Worm (Caenorhabditis elegans): Measurements from ENCODE around the gene cyp-13A8.

Gene cyp-13A8

DNA sequence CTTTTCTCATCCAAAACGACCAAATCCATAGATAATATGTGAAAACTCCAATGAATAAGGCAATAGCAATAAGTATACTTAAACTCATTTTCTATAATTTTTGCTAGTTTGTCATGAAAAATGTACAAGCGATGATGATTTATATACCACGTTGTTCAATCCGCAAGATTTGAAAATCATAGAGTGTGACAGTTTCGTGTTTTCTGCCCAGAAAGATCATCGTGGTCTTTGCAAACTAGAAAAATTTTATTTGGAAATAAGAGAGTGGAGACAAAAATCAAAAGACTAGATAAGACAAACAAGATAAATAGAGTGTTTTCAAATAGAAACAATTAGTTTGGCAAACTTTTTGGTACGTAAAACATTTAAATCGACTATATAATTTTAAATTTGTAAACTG, 14.2 kb downstream of the cyp-13A8 start, which contains the start of gene cyp-13A3:
Gene cyp-13A3 (minus strand): TSS at position 101 of the 400 bp plus-strand sequence.
- TF ChIP-seq K09A11.1 (tag; optimal IDR thresholded peaks at IDR 0.05; ENCODE audit: insufficient read depth): no peak
- no peak for TF ChIP-seq fkh-10 (GFP tag; optimal IDR thresholded peaks at IDR 0.05)
- no peak for TF ChIP-seq elt-2 (tag; optimal IDR thresholded peaks at IDR 0.05)

DNA sequence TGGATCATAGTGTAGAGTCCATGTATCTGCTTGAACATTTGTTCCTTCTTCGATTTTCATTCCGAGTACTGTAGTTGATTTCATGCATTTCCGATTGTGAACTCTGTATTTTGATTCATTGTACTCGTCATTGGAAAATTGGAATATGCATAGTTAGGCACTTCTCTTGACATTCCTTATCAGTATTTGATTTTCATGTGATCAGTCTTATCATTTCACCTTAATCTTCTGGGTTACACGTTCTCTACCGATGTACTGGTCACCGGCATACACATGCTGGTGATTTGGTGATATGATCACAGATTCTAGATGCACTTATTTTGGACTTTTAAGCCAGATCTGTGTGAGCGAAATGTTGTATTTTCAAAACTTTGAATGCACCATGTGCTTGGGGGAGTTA, 16.2 kb downstream of the cyp-13A8 start:
- TF ChIP-seq nhr-11 (tag; optimal IDR thresholded peaks at IDR 0.05): no peak
- peak; percentile 86 for TF ChIP-seq elt-2 (tag; optimal IDR thresholded peaks at IDR 0.05)

DNA sequence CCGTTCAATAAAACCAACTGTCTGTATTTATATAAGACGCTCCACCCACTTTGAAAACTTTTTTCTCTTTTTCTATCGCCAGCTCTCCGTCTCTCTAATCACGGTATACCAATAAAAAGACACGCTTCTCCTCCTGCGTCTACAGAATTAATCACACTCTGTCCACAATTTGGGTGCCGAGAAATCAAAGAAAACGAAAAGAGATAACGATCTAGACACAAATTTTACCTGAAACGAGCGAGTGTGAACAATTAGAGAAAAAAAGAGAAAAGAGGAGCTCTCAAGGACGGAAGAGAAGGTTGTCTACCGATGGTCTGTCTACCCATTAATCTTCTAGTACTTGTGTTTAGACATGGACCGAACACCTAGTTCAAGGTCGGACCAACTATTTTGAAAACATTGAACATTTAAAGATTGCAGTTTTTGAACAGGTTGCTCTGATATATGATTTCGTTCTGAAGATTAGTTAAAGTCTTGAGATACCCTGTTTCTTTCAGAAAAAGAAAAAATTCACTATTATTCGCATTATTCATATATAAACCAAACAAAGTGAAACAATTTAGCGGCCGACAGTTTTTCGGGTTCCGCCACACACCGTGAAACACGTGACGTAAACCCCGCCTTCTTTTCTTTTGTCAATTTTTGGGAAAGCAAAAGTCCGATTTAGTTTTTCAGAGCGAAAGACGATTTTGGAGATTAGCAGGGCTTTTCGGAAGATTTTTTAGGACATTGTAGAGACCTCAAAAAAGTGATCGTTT, 19.8 kb downstream of the cyp-13A8 start, which contains the start of gene cyp-13A2:
Gene cyp-13A2 (minus strand): TSS at position 235 of the 758 bp plus-strand sequence.
- TF ChIP-seq rnt-1 (tag; optimal IDR thresholded peaks at IDR 0.05) (peak; percentile 2), hlh-30 (tag; optimal IDR thresholded peaks at IDR 0.05; ENCODE audit: insufficient read depth) (peak; percentile 24), nhr-11 (tag; optimal IDR thresholded peaks at IDR 0.05) (peak; percentile 13), elt-2 (tag; optimal IDR thresholded peaks at IDR 0.05) (peak; percentile 30), ref-2 (tag; optimal IDR thresholded peaks at IDR 0.05) (no peak), zip-5 (tag; optimal IDR thresholded peaks at IDR 0.05) (no peak), ttx-3 (tag; optimal IDR thresholded peaks at IDR 0.05) (no peak)

DNA sequence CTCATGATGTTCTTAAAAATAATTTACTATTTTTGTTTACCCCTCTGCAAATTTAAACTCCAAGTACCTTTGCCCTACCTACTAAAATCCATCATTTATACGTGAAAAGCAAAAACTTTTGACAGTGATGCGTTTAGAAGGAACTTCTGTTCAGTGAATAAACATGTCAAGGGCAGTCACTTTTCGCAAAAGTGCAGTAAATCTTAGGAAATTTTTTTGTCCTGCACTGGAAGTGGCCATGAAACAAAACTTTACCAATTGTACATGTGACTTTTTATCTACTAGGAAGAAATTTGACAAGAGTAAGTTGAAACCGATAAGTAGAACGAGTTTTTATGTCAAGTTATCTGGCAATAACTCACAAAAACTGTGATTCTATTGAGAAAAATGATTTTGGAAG, 21.2 kb downstream of the cyp-13A8 start:
- TF ChIP-seq odd-2 (tag; optimal IDR thresholded peaks at IDR 0.05) (no peak), che-1 (tag; optimal IDR thresholded peaks at IDR 0.05) (no peak), lin-11 (tag; optimal IDR thresholded peaks at IDR 0.05) (no peak)

DNA sequence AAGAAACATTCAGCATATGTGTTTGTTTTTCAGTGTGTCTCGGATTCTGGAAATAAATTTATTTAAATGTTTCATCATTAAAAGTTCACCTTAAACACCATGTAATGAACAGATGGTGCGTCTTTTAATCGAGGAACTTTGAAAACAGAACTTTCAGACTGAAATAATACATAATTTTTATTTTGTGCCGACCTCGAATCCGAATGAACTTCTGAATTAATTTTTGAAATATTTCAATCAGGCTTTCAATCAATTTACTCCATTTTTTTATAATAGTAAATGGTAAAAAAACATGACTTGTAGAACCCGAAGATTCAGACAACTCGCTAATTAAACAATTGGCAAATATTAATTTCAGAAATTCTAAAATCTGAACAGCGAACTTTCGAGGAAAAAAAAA, 25.0 kb downstream of the cyp-13A8 start, which contains the start of gene T10B9.14:
Gene T10B9.14 (minus strand): TSS at position 101 of the 400 bp plus-strand sequence.
- TF ChIP-seq sox-2 (GFP tag; IDR thresholded peaks at IDR 0.05) (no peak), ama-1 (optimal IDR thresholded peaks at IDR 0.05) (no peak), ceh-34 (tag; optimal IDR thresholded peaks at IDR 0.05) (no peak), pha-2 (tag; optimal IDR thresholded peaks at IDR 0.05) (no peak), hlh-15 (tag; optimal IDR thresholded peaks at IDR 0.05) (no peak), ref-2 (tag; optimal IDR thresholded peaks at IDR 0.05) (no peak)

DNA sequence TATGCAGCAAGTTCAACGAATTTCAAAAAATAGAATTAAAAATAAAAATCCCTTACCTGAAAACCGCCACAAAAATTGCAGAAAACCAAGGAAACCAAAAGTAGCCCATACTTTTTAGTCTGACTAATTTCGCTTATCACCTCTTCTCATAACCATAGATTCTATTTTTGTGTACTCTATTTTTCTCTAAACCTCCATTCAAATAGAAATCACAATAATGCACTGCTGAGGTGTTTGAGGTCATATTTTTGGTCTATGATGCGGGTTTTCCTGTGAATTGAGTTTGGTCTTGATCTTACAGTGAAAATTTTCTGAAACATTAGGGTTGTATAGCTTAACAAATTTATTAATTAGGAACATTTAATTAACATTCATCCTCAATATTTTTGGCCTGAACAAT, 25.5 kb downstream of the cyp-13A8 start, which contains the start of gene cyp-13A1:
Gene cyp-13A1 (minus strand): TSS at position 156 of the 400 bp plus-strand sequence.
- no peak for TF ChIP-seq rnt-1 (tag; optimal IDR thresholded peaks at IDR 0.05)
- TF ChIP-seq nhr-11 (tag; optimal IDR thresholded peaks at IDR 0.05): no peak
- peak; percentile 10 for TF ChIP-seq elt-2 (tag; optimal IDR thresholded peaks at IDR 0.05)
- TF ChIP-seq ceh-6 (GFP tag; optimal IDR thresholded peaks at IDR 0.05): no peak
- no peak for TF ChIP-seq K02D7.2 (tag; optimal IDR thresholded peaks at IDR 0.05)
- TF ChIP-seq dve-1 (tag; optimal IDR thresholded peaks at IDR 0.05): no peak

DNA sequence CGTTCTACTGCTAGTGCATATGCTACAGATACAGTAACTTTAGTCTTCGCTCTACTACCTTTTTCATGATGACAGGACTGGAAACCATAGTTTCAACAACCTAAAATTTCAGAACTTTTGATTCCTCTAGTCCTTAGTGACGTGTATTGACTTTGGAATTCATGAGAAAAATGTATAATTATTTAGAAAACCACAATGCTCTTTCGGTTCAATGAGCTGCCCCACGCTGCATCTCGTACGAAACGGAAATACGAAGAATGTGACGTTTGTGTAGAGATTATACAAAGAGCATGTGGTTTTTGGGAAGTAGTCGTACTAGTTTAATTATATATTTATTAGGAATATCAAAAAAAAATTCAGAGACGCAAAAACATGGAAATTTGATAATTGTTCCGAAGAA, 28.9 kb downstream of the cyp-13A8 start:
- TF ChIP-seq hlh-15 (tag; optimal IDR thresholded peaks at IDR 0.05) (no peak), ceh-48 (tag; optimal IDR thresholded peaks at IDR 0.05) (no peak), C38D4.7 (GFP tag; optimal IDR thresholded peaks at IDR 0.05) (no peak), fkh-10 (GFP tag; optimal IDR thresholded peaks at IDR 0.05) (no peak), ref-2 (tag; optimal IDR thresholded peaks at IDR 0.05) (no peak), syd-9 (tag; optimal IDR thresholded peaks at IDR 0.05) (no peak), pha-4 (tag; optimal IDR thresholded peaks at IDR 0.05) (no peak), ets-4 (tag; optimal IDR thresholded peaks at IDR 0.05) (no peak), che-1 (tag; optimal IDR thresholded peaks at IDR 0.05) (no peak), fkh-6 (tag; optimal IDR thresholded peaks at IDR 0.05) (no peak), pqm-1 (tag; optimal IDR thresholded peaks at IDR 0.05) (no peak), tbx-2 (tag; optimal IDR thresholded peaks at IDR 0.05) (no peak), odd-2 (tag; optimal IDR thresholded peaks at IDR 0.05) (no peak)
